Worm (Caenorhabditis elegans) whole organism, L2 larva: ENCODE data around the gene srd-63.

ENCODE experiments used
- C34F6.9 ChIP-seq: fragments of 150-350 bp; optimal IDR thresholded peaks from 2 replicates; lab custom pipeline; 2014; ENCODE audit warnings: missing biosample characterization, missing genetic modification characterization
- F13H6.1 ChIP-seq: sonication (generic microtip); optimal IDR thresholded peaks from 2 replicates; lab custom pipeline; 2016; ENCODE audit warnings: missing genetic modification characterization, missing compliant biosample characterization
- R02D3.7 ChIP-seq: fragments of 150-350 bp; optimal IDR thresholded peaks from 2 replicates; lab custom pipeline; 2014; ENCODE audit warnings: missing biosample characterization, missing genetic modification characterization
- Y55F3AM.14 ChIP-seq: fragments of 200-800 bp; sonication (Bioruptor generic); optimal IDR thresholded peaks from 2 replicates; lab custom pipeline; 2018; ENCODE audit warnings: mild to moderate bottlenecking, missing genetic modification characterization, missing compliant biosample characterization
- blmp-1 ChIP-seq: sonication (generic microtip); optimal IDR thresholded peaks from 2 replicates; lab custom pipeline; 2017; ENCODE audit warnings: missing genetic modification characterization, mild to moderate bottlenecking, missing compliant biosample characterization, antibody characterized with exemption, moderate library complexity; ENCODE audit not compliant: insufficient read depth
- ceh-16 ChIP-seq: fragments of 150-350 bp; optimal IDR thresholded peaks from 2 replicates; lab custom pipeline; 2014; ENCODE audit warnings: missing biosample characterization, missing genetic modification characterization
- ceh-82 ChIP-seq: fragments of 150-350 bp; optimal IDR thresholded peaks from 2 replicates; lab custom pipeline; 2014; ENCODE audit warnings: missing biosample characterization, missing genetic modification characterization
- crh-2 ChIP-seq: sonication (generic microtip); optimal IDR thresholded peaks from 2 replicates; lab custom pipeline; 2017; ENCODE audit warnings: missing biosample characterization, missing genetic modification characterization
- dmd-4 ChIP-seq: sonication (generic microtip); optimal IDR thresholded peaks from 2 replicates; lab custom pipeline; 2017; ENCODE audit warnings: missing biosample characterization, missing genetic modification characterization
- egl-27 ChIP-seq: sonication (generic microtip); optimal IDR thresholded peaks from 3 replicates; lab custom pipeline; 2017; ENCODE audit warnings: missing biosample characterization, missing genetic modification reagents, missing genetic modification characterization
- elt-1 ChIP-seq: fragments of 150-350 bp; optimal IDR thresholded peaks from 2 replicates; lab custom pipeline; 2014; ENCODE audit warnings: missing biosample characterization, missing genetic modification characterization
- fos-1 ChIP-seq: fragments of 150-350 bp; optimal IDR thresholded peaks from 2 replicates; lab custom pipeline; 2014; ENCODE audit warnings: missing biosample characterization, missing genetic modification characterization
- lin-11 ChIP-seq: fragments of 150-350 bp; sonication (generic microtip); optimal IDR thresholded peaks from 2 replicates; lab custom pipeline; 2014; ENCODE audit warnings: missing biosample characterization, missing genetic modification characterization, inconsistent platforms, mixed read lengths
- lin-13 ChIP-seq: fragments of 150-350 bp; optimal IDR thresholded peaks from 2 replicates; lab custom pipeline; 2014; ENCODE audit warnings: missing biosample characterization, missing genetic modification reagents, missing genetic modification characterization
- lin-39 ChIP-seq: fragments of 150-350 bp; optimal IDR thresholded peaks from 2 replicates; lab custom pipeline; 2014; ENCODE audit warnings: missing biosample characterization, missing genetic modification reagents, missing genetic modification characterization
- mab-5 ChIP-seq: fragments of 150-350 bp; optimal IDR thresholded peaks from 2 replicates; lab custom pipeline; 2014; ENCODE audit warnings: missing biosample characterization, missing genetic modification characterization
- mbf-1 ChIP-seq: sonication (generic microtip); optimal IDR thresholded peaks from 2 replicates; lab custom pipeline; 2017; ENCODE audit warnings: missing biosample characterization, missing genetic modification characterization
- nhr-10 ChIP-seq: sonication (generic microtip); optimal IDR thresholded peaks from 2 replicates; lab custom pipeline; 2017; ENCODE audit warnings: missing biosample characterization, missing genetic modification characterization
- nhr-12 ChIP-seq: fragments of 150-350 bp; optimal IDR thresholded peaks from 2 replicates; lab custom pipeline; 2014; ENCODE audit warnings: missing biosample characterization, missing genetic modification characterization
- nhr-129 ChIP-seq: fragments of 150-350 bp; optimal IDR thresholded peaks from 2 replicates; lab custom pipeline; 2014; ENCODE audit warnings: missing biosample characterization, missing genetic modification characterization
- nhr-21 ChIP-seq: fragments of 150-350 bp; optimal IDR thresholded peaks from 2 replicates; lab custom pipeline; 2014; ENCODE audit warnings: missing biosample characterization, missing genetic modification characterization
- nhr-237 ChIP-seq: fragments of 150-350 bp; optimal IDR thresholded peaks from 2 replicates; lab custom pipeline; 2014; ENCODE audit warnings: missing biosample characterization, missing genetic modification characterization
- nhr-25 ChIP-seq: fragments of 150-350 bp; sonication (generic microtip); optimal IDR thresholded peaks from 3 replicates; lab custom pipeline; 2014; ENCODE audit warnings: missing biosample characterization, missing genetic modification characterization
- nhr-77 ChIP-seq: fragments of 150-350 bp; optimal IDR thresholded peaks from 2 replicates; lab custom pipeline; 2014; ENCODE audit warnings: missing biosample characterization, missing genetic modification characterization
- peb-1 ChIP-seq: fragments of 150-350 bp; optimal IDR thresholded peaks from 2 replicates; lab custom pipeline; 2014; ENCODE audit warnings: missing biosample characterization, missing genetic modification characterization
- sem-4 ChIP-seq: fragments of 150-350 bp; optimal IDR thresholded peaks from 2 replicates; lab custom pipeline; 2014; ENCODE audit warnings: missing biosample characterization, missing genetic modification reagents, missing genetic modification characterization
- sma-3 ChIP-seq: sonication (generic microtip); optimal IDR thresholded peaks from 2 replicates; lab custom pipeline; 2016; ENCODE audit warnings: missing genetic modification reagents, missing genetic modification characterization, missing compliant biosample characterization
- snpc-4 ChIP-seq: fragments of 150-350 bp; optimal IDR thresholded peaks from 2 replicates; lab custom pipeline; 2014; ENCODE audit warnings: missing biosample characterization, missing genetic modification characterization
- unc-55 ChIP-seq: fragments of 150-350 bp; sonication (generic microtip); optimal IDR thresholded peaks from 3 replicates; lab custom pipeline; 2014; ENCODE audit warnings: missing biosample characterization, missing genetic modification reagents, missing genetic modification characterization
- unc-62 ChIP-seq: fragments of 150-350 bp; optimal IDR thresholded peaks from 2 replicates; lab custom pipeline; 2014; ENCODE audit warnings: missing biosample characterization, missing genetic modification reagents, missing genetic modification characterization
- zag-1 ChIP-seq: fragments of 150-350 bp; optimal IDR thresholded peaks from 2 replicates; lab custom pipeline; 2014; ENCODE audit warnings: missing biosample characterization, missing genetic modification characterization

Gene srd-63

ce11 chrV:16370039-16370438, 23.6 kb downstream of the srd-63 start (continued):
- no peak for TF ChIP-seq nhr-25 (tag; lab: Kevin White, UChicago)
- no peak for TF ChIP-seq ceh-16 (tag; lab: Kevin White, UChicago)
- TF ChIP-seq mbf-1 (tag; lab: Kevin White, UChicago): no peak
- TF ChIP-seq sma-3 (GFP tag; lab: Kevin White, UChicago): peak; percentile 78
- TF ChIP-seq, all 48 proteins: peak for 20

DNA sequence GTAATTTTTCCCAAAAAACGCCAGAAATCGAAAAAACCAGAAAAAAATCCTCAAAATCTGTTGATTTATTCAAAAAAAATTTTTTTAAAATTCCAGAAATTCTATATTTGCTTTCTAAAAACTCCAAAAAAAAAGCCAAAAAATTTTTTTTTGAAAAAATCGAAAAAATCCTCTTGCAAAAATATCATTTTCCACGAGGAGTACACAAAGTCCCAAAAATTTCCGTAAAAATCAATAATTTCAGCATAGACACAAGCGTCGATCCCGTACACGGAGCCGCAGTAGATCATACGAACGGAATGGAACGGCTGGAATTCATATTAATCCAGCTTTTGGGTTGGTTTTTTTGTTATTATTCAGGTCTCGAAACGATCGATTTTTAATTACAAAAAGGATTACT, 25.5 kb downstream of the srd-63 start:
- no peak for TF ChIP-seq unc-62 (GFP tag; lab: Kevin White, UChicago)
- TF ChIP-seq unc-55 (GFP tag; lab: Kevin White, UChicago): no peak
- no peak for TF ChIP-seq zag-1
- no peak for TF ChIP-seq sma-3 (GFP tag; lab: Kevin White, UChicago)
- TF ChIP-seq nhr-10: no peak
- TF ChIP-seq egl-27 (tag; lab: Kevin White, UChicago): no peak
- no peak for TF ChIP-seq ceh-82
- TF ChIP-seq elt-1 (tag; lab: Kevin White, UChicago): no peak
- TF ChIP-seq snpc-4 (tag; lab: Kevin White, UChicago): no peak
- TF ChIP-seq F13H6.1 (tag; lab: Kevin White, UChicago): no peak
- TF ChIP-seq, all 48 proteins: peak for 0

DNA sequence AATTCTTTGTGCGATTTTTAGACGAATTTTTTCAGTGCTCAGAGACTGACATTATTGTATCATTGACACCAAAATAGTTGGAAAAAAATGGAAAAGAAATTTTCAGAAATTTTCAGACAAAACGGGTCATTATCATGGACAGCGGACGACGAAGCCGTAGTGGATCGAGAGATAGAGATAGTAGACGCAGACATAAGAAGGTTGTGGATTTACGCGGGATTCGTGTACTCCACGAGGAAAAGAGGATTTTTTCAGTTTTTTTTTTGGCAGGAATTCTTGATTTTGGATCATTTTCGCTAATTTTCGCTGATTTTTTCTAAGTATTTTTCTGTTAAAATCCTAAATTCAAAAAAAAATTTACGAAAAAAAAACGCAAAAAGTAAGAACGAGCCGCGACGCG, 26.1 kb downstream of the srd-63 start, which contains the start of gene W08G11.3:
Gene W08G11.3 (plus strand): TSS at position 107 of the 400 bp plus-strand sequence.
- no peak for TF ChIP-seq lin-11 (tag; lab: Kevin White, UChicago)
- TF ChIP-seq dmd-4 (tag; lab: Kevin White, UChicago): no peak
- peak; percentile 11 for TF ChIP-seq nhr-129 (tag; lab: Kevin White, UChicago)
- no peak for TF ChIP-seq nhr-21

DNA sequence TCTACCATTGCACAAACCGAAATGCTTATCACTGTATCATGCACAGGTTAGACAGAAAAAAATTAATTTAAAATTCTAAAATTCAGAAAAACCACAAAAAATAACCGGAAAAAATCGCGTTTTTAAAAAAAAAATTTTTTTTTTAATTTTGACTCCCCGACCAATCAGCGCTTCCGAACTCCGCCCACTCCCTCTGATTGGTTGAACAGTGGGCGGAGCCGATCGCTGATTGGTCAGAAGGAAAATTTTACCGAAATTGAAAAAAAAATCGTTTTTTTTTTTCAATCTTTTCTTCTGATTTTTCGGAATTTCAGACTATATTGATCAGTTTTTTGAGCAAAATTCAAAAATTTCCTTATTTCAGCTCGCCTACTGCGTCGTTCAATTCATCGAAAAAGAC, 32.3 kb downstream of the srd-63 start:
- TF ChIP-seq ceh-82 (no peak), nhr-21 (no peak), unc-55 (GFP tag; lab: Kevin White, UChicago) (no peak), Y55F3AM.14 (GFP tag; lab: Kevin White, UChicago) (no peak), fos-1 (tag; lab: Kevin White, UChicago) (no peak), sma-3 (GFP tag; lab: Kevin White, UChicago) (no peak), lin-13 (GFP tag; lab: Kevin White, UChicago) (no peak), snpc-4 (tag; lab: Kevin White, UChicago) (no peak), nhr-77 (tag; lab: Kevin White, UChicago) (no peak), blmp-1 (no peak), sem-4 (tag; lab: Kevin White, UChicago) (no peak), peb-1 (tag; lab: Kevin White, UChicago) (no peak)

ce11 chrV:16357253-16357652, 36.4 kb downstream of the srd-63 start, which contains the start of gene pptr-1:
TSS of gene pptr-1 (plus strand) at chrV:16357521.
- TF ChIP-seq mbf-1 (tag; lab: Kevin White, UChicago) (no peak), C34F6.9 (tag; lab: Kevin White, UChicago) (no peak), R02D3.7 (tag; lab: Kevin White, UChicago) (no peak), fos-1 (tag; lab: Kevin White, UChicago) (peak; percentile 70), nhr-12 (tag; lab: Kevin White, UChicago) (no peak), blmp-1 (peak; percentile 86), nhr-237 (tag; lab: Kevin White, UChicago) (no peak), crh-2 (tag; lab: Kevin White, UChicago) (peak; percentile 12), nhr-129 (tag; lab: Kevin White, UChicago) (no peak), unc-62 (GFP tag; lab: Kevin White, UChicago) (no peak), nhr-21 (no peak)
- TF ChIP-seq, all 48 proteins: peak for 3

DNA sequence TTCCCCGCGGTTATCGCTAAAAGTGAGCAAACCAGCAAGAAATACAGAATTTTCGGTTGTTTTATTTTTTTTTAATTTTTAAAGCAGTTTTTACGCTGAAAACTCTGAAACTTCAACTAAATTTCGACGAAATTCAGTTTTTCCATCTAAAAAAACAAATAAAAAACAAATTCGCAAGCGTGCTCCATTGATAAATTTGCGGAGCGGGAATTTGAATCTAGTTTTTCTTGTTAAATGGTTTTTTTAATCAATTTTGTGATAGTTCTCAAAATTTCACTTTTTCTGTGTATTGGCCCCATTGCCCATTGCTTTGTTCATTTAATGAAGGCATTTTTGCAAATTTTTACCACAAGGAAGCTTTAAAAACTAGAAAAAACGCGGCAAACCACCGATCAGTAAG, 36.8 kb downstream of the srd-63 start:
- no peak for TF ChIP-seq zag-1
- TF ChIP-seq dmd-4 (tag; lab: Kevin White, UChicago): no peak
- no peak for TF ChIP-seq lin-13 (GFP tag; lab: Kevin White, UChicago)
- TF ChIP-seq unc-55 (GFP tag; lab: Kevin White, UChicago): no peak
- TF ChIP-seq crh-2 (tag; lab: Kevin White, UChicago): no peak
- no peak for TF ChIP-seq mab-5 (tag; lab: Kevin White, UChicago)
- no peak for TF ChIP-seq F13H6.1 (tag; lab: Kevin White, UChicago)
- no peak for TF ChIP-seq lin-39 (tag; lab: Kevin White, UChicago)
